Worm (Caenorhabditis elegans) whole organism, early embryonic: ENCODE data around the gene sftd-3.

Experiments used
- B0310.2 ChIP-seq: sonication (generic microtip); optimal IDR thresholded peaks from 2 replicates; lab custom pipeline; 2016; ENCODE audit warnings: mild to moderate bottlenecking, missing genetic modification characterization, missing compliant biosample characterization
- F13C5.2 ChIP-seq: sonication (generic microtip); optimal IDR thresholded peaks from 2 replicates; lab custom pipeline; 2017; ENCODE audit warnings: mild to moderate bottlenecking, missing genetic modification characterization, inconsistent platforms, missing compliant biosample characterization
- aly-1 ChIP-seq: sonication (generic microtip); optimal IDR thresholded peaks from 2 replicates; lab custom pipeline; 2016; ENCODE audit warnings: missing genetic modification characterization, missing compliant biosample characterization
- ama-1 ChIP-seq: fragments of 150-350 bp; optimal IDR thresholded peaks from 2 replicates; lab custom pipeline; 2014
- ceh-13 ChIP-seq: fragments of 200-800 bp; sonication (Bioruptor generic); optimal IDR thresholded peaks from 2 replicates; lab custom pipeline; 2018; ENCODE audit warnings: mild to moderate bottlenecking, missing genetic modification characterization, missing compliant biosample characterization
- ceh-36 ChIP-seq: sonication (generic microtip); optimal IDR thresholded peaks from 2 replicates; lab custom pipeline; 2016; ENCODE audit warnings: missing genetic modification characterization, inconsistent platforms, missing compliant biosample characterization
- ets-7 ChIP-seq: sonication (generic microtip); optimal IDR thresholded peaks from 2 replicates; lab custom pipeline; 2016; ENCODE audit warnings: missing genotype, missing genetic modification characterization, missing compliant biosample characterization
- flt-1 ChIP-seq: fragments of 200-800 bp; sonication (Bioruptor generic); IDR thresholded peaks from 2 replicates; pipeline ENCODE4 v1.3.6; 2022; ENCODE audit warnings: missing genetic modification characterization, missing compliant biosample characterization
- hmbx-1 ChIP-seq: sonication (generic microtip); optimal IDR thresholded peaks from 2 replicates; lab custom pipeline; 2016; ENCODE audit warnings: mild to moderate bottlenecking, missing genetic modification characterization, missing compliant biosample characterization
- hmg-4 ChIP-seq: fragments of 200-800 bp; sonication (Bioruptor generic); optimal IDR thresholded peaks from 2 replicates; lab custom pipeline; 2018; ENCODE audit warnings: mild to moderate bottlenecking, missing genetic modification characterization, missing compliant biosample characterization
- hnd-1 ChIP-seq: sonication (generic microtip); optimal IDR thresholded peaks from 2 replicates; lab custom pipeline; 2016; ENCODE audit warnings: missing genetic modification characterization, missing compliant biosample characterization
- pes-1 ChIP-seq: fragments of 200-800 bp; sonication (Bioruptor generic); IDR thresholded peaks from 2 replicates; pipeline ENCODE4 v1.3.6; 2022; ENCODE audit warnings: missing genetic modification reagents, missing genetic modification characterization, missing compliant biosample characterization
- scrt-1 ChIP-seq: fragments of 200-800 bp; sonication (Bioruptor generic); IDR thresholded peaks from 2 replicates; pipeline ENCODE4 v1.3.6; 2022; ENCODE audit warnings: missing genetic modification characterization, missing compliant biosample characterization
- sea-1 ChIP-seq: fragments of 200-800 bp; sonication (Bioruptor generic); conservative IDR thresholded peaks from 2 replicates; pipeline ENCODE4 v1.3.6; 2022; ENCODE audit warnings: missing genetic modification characterization, missing compliant biosample characterization
- tbx-11 ChIP-seq: fragments of 200-800 bp; sonication (Bioruptor generic); IDR thresholded peaks from 2 replicates; pipeline ENCODE4 v1.3.6; 2022; ENCODE audit warnings: missing genetic modification characterization, missing compliant biosample characterization
- tbx-37 ChIP-seq: fragments of 200-800 bp; sonication (Bioruptor generic); conservative IDR thresholded peaks from 2 replicates; pipeline ENCODE4 v1.3.6; 2022; ENCODE audit warnings: missing genetic modification reagents, missing genetic modification characterization, missing compliant biosample characterization
- tra-4 ChIP-seq: sonication (generic microtip); optimal IDR thresholded peaks from 2 replicates; lab custom pipeline; 2017; ENCODE audit warnings: missing genetic modification characterization, missing compliant biosample characterization

sftd-3 gene

DNA sequence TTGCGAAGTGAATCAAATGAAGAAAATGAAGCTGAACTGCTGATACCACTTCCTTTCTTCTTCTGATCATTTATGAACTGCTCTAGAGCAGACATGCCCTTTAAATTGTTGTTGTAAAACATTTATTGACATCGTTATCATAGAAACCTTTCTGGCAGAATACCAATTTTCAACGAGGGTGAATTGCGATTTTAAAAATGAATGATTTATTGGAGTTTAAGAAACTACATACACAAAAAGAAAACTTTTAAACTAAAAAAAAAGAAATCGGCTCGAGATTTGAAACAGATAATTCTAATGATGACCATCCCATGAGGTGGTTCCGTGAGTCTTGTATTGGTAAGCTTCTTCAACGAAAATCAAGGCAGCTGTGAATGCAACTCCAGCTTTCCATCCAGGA is at the start of gene sftd-3:
sftd-3 (minus strand) TSS at position 101 of the 400 bp plus-strand sequence.
- TF ChIP-seq ets-7 = no peak

DNA sequence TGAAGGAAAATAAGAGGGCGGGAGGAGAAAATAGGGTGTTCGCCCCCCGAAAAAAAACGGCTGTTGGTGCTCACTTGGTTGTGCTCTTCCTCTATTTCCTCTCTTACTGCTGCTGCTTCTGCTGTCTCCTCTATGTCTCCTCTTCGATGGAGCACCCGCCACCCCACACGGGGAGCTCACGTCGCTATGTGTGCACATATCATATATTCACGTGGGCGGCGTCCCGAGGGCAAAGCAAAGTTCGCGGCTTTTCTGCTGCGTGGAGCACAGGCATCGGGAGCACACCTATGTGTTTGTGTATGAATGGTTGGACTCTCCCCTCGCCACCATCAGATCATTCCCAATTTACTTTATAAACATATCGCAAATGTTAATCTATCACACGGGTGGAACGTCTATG is 49.4 kb upstream of the sftd-3 start:
- no peak for TF ChIP-seq ceh-36
- TF ChIP-seq hmg-4 (GFP tag; lab: Kevin White, UChicago) = peak; percentile 12

DNA sequence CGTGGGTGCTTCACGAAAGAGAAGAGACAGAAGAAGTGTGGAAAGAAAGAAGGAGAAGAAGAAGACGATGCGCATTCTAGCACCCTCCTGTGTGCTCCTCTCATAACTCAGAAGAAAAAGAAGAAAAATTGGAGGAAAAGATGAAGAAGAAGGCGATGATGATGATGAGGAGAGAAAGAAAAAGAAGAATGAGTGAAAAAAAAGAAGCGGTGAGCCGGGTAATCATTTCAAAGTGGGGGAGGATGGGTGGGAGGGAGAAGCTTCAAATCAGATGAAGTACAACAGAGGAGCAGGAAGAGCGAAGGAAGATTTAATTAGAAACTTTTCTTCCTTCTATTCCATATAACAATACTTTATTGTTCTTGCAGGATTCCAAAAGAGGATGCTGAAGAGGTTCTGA is 46.8 kb upstream of the sftd-3 start:
- TF ChIP-seq ceh-36 (no peak), tbx-11 (GFP tag; lab: Robert Waterston, UW) (no peak), sea-1 (GFP tag; lab: Robert Waterston, UW) (no peak), F13C5.2 (tag; lab: Kevin White, UChicago) (no peak), pes-1 (GFP tag; lab: Robert Waterston, UW) (no peak)

DNA sequence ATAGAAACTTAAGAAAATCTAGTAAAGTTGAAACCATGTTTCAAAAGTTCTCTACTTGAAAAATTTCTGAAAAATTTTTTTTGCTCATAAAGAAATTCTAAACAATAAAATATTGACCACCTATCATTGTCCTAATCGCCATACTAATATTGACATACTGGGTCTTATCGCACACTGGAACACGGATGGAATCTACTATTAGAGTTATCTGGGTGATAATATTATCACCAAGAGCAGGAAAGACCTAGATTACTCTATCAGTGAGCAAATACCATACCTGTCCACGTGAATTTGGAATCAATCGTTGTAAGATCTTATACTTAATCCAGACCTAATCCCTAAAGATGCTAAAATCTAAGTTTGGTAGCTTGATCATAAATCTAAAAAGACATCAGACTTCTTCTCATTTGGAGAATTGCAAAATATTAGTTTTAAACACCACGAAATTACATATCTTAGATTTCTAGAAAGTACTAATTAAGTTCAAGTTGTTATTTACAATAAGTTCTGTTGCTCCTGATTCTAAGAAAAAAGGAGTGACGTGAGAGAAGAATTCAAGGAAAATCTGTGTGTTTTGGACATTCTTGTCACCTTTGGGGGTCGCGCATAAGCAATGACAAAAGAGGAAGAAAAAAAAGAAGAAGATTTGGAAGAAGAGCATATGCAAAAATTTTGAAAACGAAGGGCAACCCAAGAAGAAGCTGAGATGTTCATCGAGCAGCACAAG is 46.2 kb upstream of the sftd-3 start:
- no peak for TF ChIP-seq hnd-1 (tag; lab: Kevin White, UChicago)
- TF ChIP-seq scrt-1 (GFP tag; lab: Robert Waterston, UW) = no peak
- TF ChIP-seq ceh-13 (GFP tag; lab: Kevin White, UChicago) = no peak
- no peak for TF ChIP-seq tbx-11 (GFP tag; lab: Robert Waterston, UW)
- no peak for TF ChIP-seq ceh-36
- TF ChIP-seq F13C5.2 (tag; lab: Kevin White, UChicago) = no peak
- TF ChIP-seq B0310.2 (tag; lab: Kevin White, UChicago) = no peak
- TF ChIP-seq tbx-37 (GFP tag; lab: Robert Waterston, UW) = no peak
- no peak for TF ChIP-seq ama-1 (lab: Kevin White, UChicago)
- no peak for TF ChIP-seq flt-1
- TF ChIP-seq tra-4 (tag; lab: Kevin White, UChicago) = no peak
- no peak for TF ChIP-seq pes-1 (GFP tag; lab: Robert Waterston, UW)
- no peak for TF ChIP-seq aly-1 (tag; lab: Kevin White, UChicago)
- no peak for TF ChIP-seq hmbx-1 (tag; lab: Kevin White, UChicago)
- no peak for TF ChIP-seq ets-7
- no peak for TF ChIP-seq hmg-4 (GFP tag; lab: Kevin White, UChicago)
- TF ChIP-seq sea-1 (GFP tag; lab: Robert Waterston, UW) = no peak

DNA sequence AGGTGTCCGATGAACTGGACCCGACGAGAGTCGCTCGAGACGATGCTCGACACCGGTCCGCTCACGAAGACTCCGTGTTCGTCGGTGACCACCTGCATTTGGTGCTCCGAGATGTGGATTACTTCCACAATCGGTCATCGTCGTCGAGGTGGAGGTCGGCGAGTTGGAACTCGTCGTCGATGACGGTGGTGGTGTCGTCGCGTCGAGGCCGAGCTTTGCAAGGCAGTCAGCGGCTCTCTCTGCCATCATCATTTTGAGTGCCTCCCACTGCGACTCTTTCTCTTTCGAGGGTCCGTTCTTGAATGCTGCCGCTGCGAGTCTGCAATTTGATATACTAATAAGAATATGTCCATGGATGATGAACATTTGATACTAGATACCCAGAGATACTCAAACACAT is 43.8 kb upstream of the sftd-3 start:
- TF ChIP-seq scrt-1 (GFP tag; lab: Robert Waterston, UW) (no peak), sea-1 (GFP tag; lab: Robert Waterston, UW) (no peak), hnd-1 (tag; lab: Kevin White, UChicago) (no peak), ceh-13 (GFP tag; lab: Kevin White, UChicago) (no peak), tra-4 (tag; lab: Kevin White, UChicago) (no peak), ama-1 (lab: Kevin White, UChicago) (no peak)

DNA sequence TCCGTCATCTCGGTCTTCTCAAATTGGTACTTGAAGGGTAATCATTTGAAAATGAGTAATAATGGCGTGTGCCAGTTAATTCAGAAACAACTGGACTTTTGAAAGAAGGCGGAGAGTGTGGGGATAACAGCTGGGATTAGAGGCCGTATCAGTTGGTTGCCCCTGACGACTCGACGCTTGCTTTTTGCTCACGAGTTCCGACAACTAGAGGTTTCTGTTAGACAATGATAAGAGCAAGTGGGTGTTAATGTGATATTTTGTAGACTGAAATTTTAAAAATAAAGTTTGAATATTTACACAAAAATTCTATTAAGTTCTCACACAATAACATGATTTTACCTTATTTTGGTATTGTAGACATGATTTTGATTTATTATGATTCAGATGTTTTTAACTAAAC is 41.1 kb upstream of the sftd-3 start, which contains the start of gene F44G4.7:
F44G4.7 (minus strand) TSS at position 101 of the 400 bp plus-strand sequence.
- TF ChIP-seq F13C5.2 (tag; lab: Kevin White, UChicago) = no peak
- TF ChIP-seq ceh-36 = no peak
- no peak for TF ChIP-seq pes-1 (GFP tag; lab: Robert Waterston, UW)
- no peak for TF ChIP-seq sea-1 (GFP tag; lab: Robert Waterston, UW)
- no peak for TF ChIP-seq tra-4 (tag; lab: Kevin White, UChicago)
- TF ChIP-seq ama-1 (lab: Kevin White, UChicago) = no peak
- no peak for TF ChIP-seq aly-1 (tag; lab: Kevin White, UChicago)
- no peak for TF ChIP-seq tbx-37 (GFP tag; lab: Robert Waterston, UW)
- no peak for TF ChIP-seq hmbx-1 (tag; lab: Kevin White, UChicago)
- TF ChIP-seq hnd-1 (tag; lab: Kevin White, UChicago) = no peak
- TF ChIP-seq ets-7 = no peak
- no peak for TF ChIP-seq ceh-13 (GFP tag; lab: Kevin White, UChicago)

DNA sequence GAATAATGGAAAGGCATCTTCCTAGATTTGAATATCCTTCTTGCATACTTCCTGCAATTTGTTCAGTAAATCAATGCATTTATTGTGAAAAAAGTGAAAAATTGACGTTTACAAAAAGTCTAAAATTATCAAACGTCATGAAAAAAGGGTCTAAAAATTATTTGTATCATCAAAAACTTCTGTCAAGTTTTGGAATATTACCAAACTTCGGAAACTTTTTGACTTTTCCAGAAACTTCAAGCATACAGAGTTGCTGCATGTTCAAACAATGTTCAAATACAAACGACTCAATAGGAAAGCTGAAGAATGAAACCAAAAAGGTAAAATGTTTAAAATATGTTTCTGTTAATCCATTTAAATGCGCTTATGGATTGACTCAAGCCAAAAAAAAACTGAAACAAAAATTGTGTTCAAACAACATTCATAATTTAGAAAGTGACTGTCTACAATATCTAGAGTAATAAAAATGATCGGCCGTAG is 37.8 kb upstream of the sftd-3 start, which contains the start of gene F44G4.6:
F44G4.6 (minus strand) TSS at position 51 of the 480 bp plus-strand sequence.
- TF ChIP-seq F13C5.2 (tag; lab: Kevin White, UChicago) (no peak), pes-1 (GFP tag; lab: Robert Waterston, UW) (no peak), hmbx-1 (tag; lab: Kevin White, UChicago) (no peak), hmg-4 (GFP tag; lab: Kevin White, UChicago) (no peak), aly-1 (tag; lab: Kevin White, UChicago) (no peak), B0310.2 (tag; lab: Kevin White, UChicago) (no peak), ceh-13 (GFP tag; lab: Kevin White, UChicago) (no peak), tbx-11 (GFP tag; lab: Robert Waterston, UW) (no peak), tbx-37 (GFP tag; lab: Robert Waterston, UW) (no peak), ceh-36 (no peak), flt-1 (no peak), scrt-1 (GFP tag; lab: Robert Waterston, UW) (no peak), hnd-1 (tag; lab: Kevin White, UChicago) (no peak), ets-7 (no peak), ama-1 (lab: Kevin White, UChicago) (no peak), sea-1 (GFP tag; lab: Robert Waterston, UW) (no peak), tra-4 (tag; lab: Kevin White, UChicago) (no peak)

DNA sequence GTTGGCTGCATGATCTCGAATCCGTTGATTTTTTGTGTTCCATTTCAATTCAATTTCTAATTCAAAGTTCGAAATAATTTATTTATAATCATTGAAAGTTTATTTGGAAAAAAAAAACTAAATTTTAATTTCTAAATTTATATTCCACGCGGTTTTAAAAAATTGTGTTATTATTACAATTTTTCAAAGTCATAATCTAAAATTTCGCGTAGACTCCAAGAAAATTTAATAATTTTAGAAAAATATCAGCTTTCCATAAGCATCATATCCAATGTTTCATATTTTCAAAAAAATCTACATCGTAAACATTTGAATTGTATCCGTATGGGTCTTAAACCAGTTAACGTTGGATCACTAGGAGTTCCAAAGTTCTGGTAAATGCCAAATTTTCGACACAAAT is 36.4 kb upstream of the sftd-3 start, which contains the start of gene F44G4.5:
F44G4.5 (minus strand) TSS at position 101 of the 400 bp plus-strand sequence.
- TF ChIP-seq hnd-1 (tag; lab: Kevin White, UChicago) = no peak
- TF ChIP-seq ceh-36 = no peak
- TF ChIP-seq ets-7 = no peak
- no peak for TF ChIP-seq ceh-13 (GFP tag; lab: Kevin White, UChicago)
- TF ChIP-seq F13C5.2 (tag; lab: Kevin White, UChicago) = no peak
- no peak for TF ChIP-seq scrt-1 (GFP tag; lab: Robert Waterston, UW)
- TF ChIP-seq hmg-4 (GFP tag; lab: Kevin White, UChicago) = no peak
- no peak for TF ChIP-seq pes-1 (GFP tag; lab: Robert Waterston, UW)
- no peak for TF ChIP-seq flt-1
- TF ChIP-seq tbx-11 (GFP tag; lab: Robert Waterston, UW) = no peak
- TF ChIP-seq sea-1 (GFP tag; lab: Robert Waterston, UW) = no peak
- no peak for TF ChIP-seq hmbx-1 (tag; lab: Kevin White, UChicago)
- TF ChIP-seq B0310.2 (tag; lab: Kevin White, UChicago) = no peak
- TF ChIP-seq ama-1 (lab: Kevin White, UChicago) = no peak
- TF ChIP-seq aly-1 (tag; lab: Kevin White, UChicago) = no peak
- no peak for TF ChIP-seq tra-4 (tag; lab: Kevin White, UChicago)
- TF ChIP-seq tbx-37 (GFP tag; lab: Robert Waterston, UW) = no peak
